Worm (Caenorhabditis elegans) whole organism, young adult: ENCODE data around the gene ccdc-47.

Experiments used
- B0019.2 ChIP-seq: fragments of 200-800 bp; sonication (Bioruptor generic); conservative IDR thresholded peaks from 2 replicates; pipeline ENCODE4 v1.3.6; 2022; ENCODE audit warnings: missing genetic modification reagents, missing genetic modification characterization, missing compliant biosample characterization
- B0336.3 ChIP-seq: fragments of 200-800 bp; sonication (Bioruptor generic); IDR thresholded peaks from 2 replicates; pipeline ENCODE4 v1.3.6; 2022; ENCODE audit warnings: missing genetic modification characterization, missing compliant biosample characterization
- D2030.7 ChIP-seq: fragments of 200-800 bp; sonication (Bioruptor generic); IDR thresholded peaks from 2 replicates; pipeline ENCODE4 v1.3.6; 2022; ENCODE audit warnings: missing genetic modification reagents, missing genetic modification characterization, missing compliant biosample characterization
- F37B4.10 ChIP-seq: fragments of 200-800 bp; sonication (Bioruptor generic); IDR thresholded peaks from 2 replicates; pipeline ENCODE4 v1.3.6; 2022; ENCODE audit warnings: missing genetic modification characterization, missing compliant biosample characterization
- F52B5.7 ChIP-seq: sonication (generic microtip); optimal IDR thresholded peaks from 2 replicates; lab custom pipeline; 2016; ENCODE audit warnings: mild to moderate bottlenecking, missing genetic modification characterization, missing compliant biosample characterization
- F57A8.1 ChIP-seq: fragments of 200-800 bp; sonication (Bioruptor generic); optimal IDR thresholded peaks from 2 replicates; lab custom pipeline; 2018; ENCODE audit warnings: mild to moderate bottlenecking, missing genetic modification characterization, moderate library complexity, missing compliant biosample characterization
- K12H6.12 ChIP-seq: fragments of 200-800 bp; sonication (Bioruptor generic); optimal IDR thresholded peaks from 2 replicates; lab custom pipeline; 2018; ENCODE audit warnings: mild to moderate bottlenecking, missing genetic modification characterization, missing compliant biosample characterization
- T07F8.4 ChIP-seq: sonication (generic microtip); optimal IDR thresholded peaks from 2 replicates; lab custom pipeline; 2016; ENCODE audit warnings: mild to moderate bottlenecking, missing genetic modification characterization, moderate library complexity, missing compliant biosample characterization
- T26A5.8 ChIP-seq: sonication (generic microtip); optimal IDR thresholded peaks from 2 replicates; lab custom pipeline; 2016; ENCODE audit warnings: missing genetic modification characterization, missing compliant biosample characterization
- Y53F4B.3 ChIP-seq: fragments of 200-800 bp; sonication (Bioruptor generic); IDR thresholded peaks from 2 replicates; pipeline ENCODE4 v1.3.6; 2022; ENCODE audit warnings: missing genetic modification reagents, missing genetic modification characterization, missing compliant biosample characterization
- Y53G8AR.9 ChIP-seq: fragments of 200-800 bp; sonication (Bioruptor generic); conservative IDR thresholded peaks from 2 replicates; pipeline ENCODE4 v1.3.6; 2022; ENCODE audit warnings: missing genetic modification reagents, missing genetic modification characterization, missing compliant biosample characterization
- Y56A3A.18 ChIP-seq: fragments of 200-800 bp; sonication (Bioruptor generic); IDR thresholded peaks from 2 replicates; pipeline ENCODE4 v1.3.6; 2022; ENCODE audit warnings: missing genetic modification reagents, missing genetic modification characterization, missing compliant biosample characterization
- aptf-3 ChIP-seq: fragments of 200-800 bp; sonication (Bioruptor generic); IDR thresholded peaks from 2 replicates; pipeline ENCODE4 v1.3.6; 2022; ENCODE audit warnings: missing genetic modification characterization, missing compliant biosample characterization
- athp-1 ChIP-seq: sonication (generic microtip); optimal IDR thresholded peaks from 2 replicates; lab custom pipeline; 2017; ENCODE audit warnings: mild to moderate bottlenecking, missing genetic modification characterization, missing compliant biosample characterization
- attf-3 ChIP-seq: fragments of 200-800 bp; sonication (Bioruptor generic); conservative IDR thresholded peaks from 2 replicates; pipeline ENCODE4 v1.3.6; 2022; ENCODE audit warnings: missing genetic modification reagents, missing genetic modification characterization, missing compliant biosample characterization
- attf-5 ChIP-seq: fragments of 200-800 bp; sonication (Bioruptor generic); optimal IDR thresholded peaks from 2 replicates; lab custom pipeline; 2018; ENCODE audit warnings: mild to moderate bottlenecking, missing genetic modification characterization, missing compliant biosample characterization
- attf-6 ChIP-seq: fragments of 200-800 bp; sonication (Bioruptor generic); IDR thresholded peaks from 2 replicates; pipeline ENCODE4 v1.3.6; 2022; ENCODE audit warnings: missing genetic modification reagents, missing genetic modification characterization, missing compliant biosample characterization
- bed-2 ChIP-seq: fragments of 200-800 bp; sonication (Bioruptor generic); IDR thresholded peaks from 2 replicates; pipeline ENCODE4 v1.3.6; 2022; ENCODE audit warnings: missing genetic modification reagents, missing genetic modification characterization, missing compliant biosample characterization
- cebp-2 ChIP-seq: fragments of 200-800 bp; sonication (Bioruptor generic); IDR thresholded peaks from 2 replicates; pipeline ENCODE4 v1.3.6; 2022; ENCODE audit warnings: missing genetic modification characterization, missing compliant biosample characterization
- ceh-91 ChIP-seq: fragments of 200-800 bp; sonication (Bioruptor generic); IDR thresholded peaks from 2 replicates; pipeline ENCODE4 v1.3.6; 2022; ENCODE audit warnings: missing genetic modification reagents, missing genetic modification characterization, missing compliant biosample characterization
- chd-7 ChIP-seq: sonication (generic microtip); optimal IDR thresholded peaks from 2 replicates; lab custom pipeline; 2016; ENCODE audit warnings: mild to moderate bottlenecking, missing genetic modification characterization, moderate library complexity, missing compliant biosample characterization
- dox-1 ChIP-seq: fragments of 200-800 bp; sonication (Bioruptor generic); IDR thresholded peaks from 2 replicates; pipeline ENCODE4 v1.3.6; 2022; ENCODE audit warnings: missing genetic modification reagents, missing genetic modification characterization, missing compliant biosample characterization
- dpff-1 ChIP-seq: sonication (generic microtip); optimal IDR thresholded peaks from 2 replicates; lab custom pipeline; 2017; ENCODE audit warnings: mild to moderate bottlenecking, missing genetic modification characterization, missing compliant biosample characterization
- dpl-1 ChIP-seq: fragments of 150-350 bp; optimal IDR thresholded peaks from 2 replicates; lab custom pipeline; 2014; ENCODE audit warnings: missing biosample characterization, missing genetic modification reagents, missing genetic modification characterization
- efl-1 ChIP-seq: fragments of 150-350 bp; optimal IDR thresholded peaks from 2 replicates; lab custom pipeline; 2014; ENCODE audit warnings: missing biosample characterization, missing genetic modification reagents, missing genetic modification characterization
- egl-18 ChIP-seq: fragments of 200-800 bp; sonication (Bioruptor generic); IDR thresholded peaks from 2 replicates; pipeline ENCODE4 v1.3.6; 2022; ENCODE audit warnings: missing genetic modification reagents, missing genetic modification characterization, missing compliant biosample characterization
- egl-44 ChIP-seq: fragments of 200-800 bp; sonication (Bioruptor generic); IDR thresholded peaks from 2 replicates; pipeline ENCODE4 v1.3.6; 2022; ENCODE audit warnings: missing genetic modification reagents, missing genetic modification characterization, missing compliant biosample characterization
- ets-4 ChIP-seq: fragments of 200-800 bp; sonication (Bioruptor generic); optimal IDR thresholded peaks from 2 replicates; lab custom pipeline; 2018; ENCODE audit warnings: mild to moderate bottlenecking, missing genetic modification characterization, missing compliant biosample characterization
- him-1 ChIP-seq: sonication (generic microtip); optimal IDR thresholded peaks from 2 replicates; lab custom pipeline; 2016; ENCODE audit warnings: missing genotype, missing genetic modification reagents, missing genetic modification characterization, missing compliant biosample characterization
- hsf-1 ChIP-seq: fragments of 200-800 bp; sonication (Bioruptor generic); IDR thresholded peaks from 2 replicates; pipeline ENCODE4 v1.3.6; 2022; ENCODE audit warnings: missing genetic modification reagents, missing genetic modification characterization, missing compliant biosample characterization
- lsl-1 ChIP-seq: fragments of 200-800 bp; sonication (Bioruptor generic); optimal IDR thresholded peaks from 2 replicates; lab custom pipeline; 2018; ENCODE audit warnings: mild to moderate bottlenecking, missing genetic modification characterization, moderate library complexity, missing compliant biosample characterization
- lsy-27 ChIP-seq: sonication (generic microtip); optimal IDR thresholded peaks from 2 replicates; lab custom pipeline; 2017; ENCODE audit warnings: missing genetic modification characterization, mild to moderate bottlenecking, missing compliant biosample characterization, antibody characterized with exemption, missing genotype, borderline replicate concordance; ENCODE audit not compliant: insufficient read depth
- madf-6 ChIP-seq: fragments of 200-800 bp; sonication (Bioruptor generic); IDR thresholded peaks from 2 replicates; pipeline ENCODE4 v1.3.6; 2022; ENCODE audit warnings: missing genetic modification reagents, missing genetic modification characterization, missing compliant biosample characterization
- mcd-1 ChIP-seq: fragments of 200-800 bp; sonication (Bioruptor generic); IDR thresholded peaks from 2 replicates; pipeline ENCODE4 v1.3.6; 2022; ENCODE audit warnings: missing genetic modification reagents, missing genetic modification characterization, missing compliant biosample characterization
- mes-4 ChIP-seq: sonication (generic microtip); optimal IDR thresholded peaks from 2 replicates; lab custom pipeline; 2016; ENCODE audit warnings: missing genotype, missing genetic modification characterization, missing compliant biosample characterization
- nfyb-1 ChIP-seq: fragments of 200-800 bp; sonication (Bioruptor generic); IDR thresholded peaks from 2 replicates; pipeline ENCODE4 v1.3.6; 2022; ENCODE audit warnings: missing genetic modification reagents, missing genetic modification characterization, missing compliant biosample characterization
- nhr-179 ChIP-seq: sonication (generic microtip); optimal IDR thresholded peaks from 2 replicates; lab custom pipeline; 2016; ENCODE audit warnings: mild to moderate bottlenecking, missing genetic modification characterization, missing compliant biosample characterization
- rpc-1 ChIP-seq, 2 experiments: fragments of 150-350 bp in 1 of 2; sonication (generic microtip) in 1 of 2; optimal IDR thresholded peaks; 2 replicates each; lab custom pipeline; 2014 to 2018; ENCODE audit warnings: missing biosample characterization in 1 of 2, missing genetic modification characterization in 1 of 2, missing genetic modification reagents in 1 of 2, missing genotype in 1 of 2
- snpc-1.3 ChIP-seq: sonication (generic microtip); optimal IDR thresholded peaks from 2 replicates; lab custom pipeline; 2017; ENCODE audit warnings: missing genetic modification characterization, mild to moderate bottlenecking, missing compliant biosample characterization, antibody characterized with exemption, moderate library complexity, missing genotype, missing genetic modification reagents; ENCODE audit not compliant: insufficient read depth
- snpc-4 ChIP-seq, 5 experiments: fragments of 150-350 bp in 1 of 5; sonication (generic microtip) in 4 of 5; optimal IDR thresholded peaks; 2 replicates each; lab custom pipeline; 2014 to 2018; ENCODE audit warnings: missing genetic modification characterization in 5 of 5, missing biosample characterization in 3 of 5, antibody characterized with exemption in 2 of 5, mild to moderate bottlenecking in 2 of 5, missing compliant biosample characterization in 2 of 5, missing genotype in 2 of 5, moderate library complexity in 2 of 5, missing genetic modification reagents in 1 of 5
- sptf-2 ChIP-seq: fragments of 200-800 bp; sonication (Bioruptor generic); optimal IDR thresholded peaks from 2 replicates; lab custom pipeline; 2018; ENCODE audit warnings: mild to moderate bottlenecking, missing genetic modification characterization, missing compliant biosample characterization
- unc-62 ChIP-seq: fragments of 150-350 bp; optimal IDR thresholded peaks from 2 replicates; lab custom pipeline; 2014; ENCODE audit warnings: missing biosample characterization, missing genetic modification reagents, missing genetic modification characterization
- ztf-18 ChIP-seq: sonication (generic microtip); optimal IDR thresholded peaks from 2 replicates; lab custom pipeline; 2016; ENCODE audit warnings: missing genotype, mild to moderate bottlenecking, missing genetic modification characterization, missing compliant biosample characterization
- ztf-22 ChIP-seq: fragments of 200-800 bp; sonication (Bioruptor generic); optimal IDR thresholded peaks from 2 replicates; lab custom pipeline; 2018; ENCODE audit warnings: mild to moderate bottlenecking, missing genetic modification characterization, moderate library complexity, missing compliant biosample characterization
- ztf-25 ChIP-seq: fragments of 200-800 bp; sonication (Bioruptor generic); IDR thresholded peaks from 2 replicates; pipeline ENCODE4 v1.3.6; 2022; ENCODE audit warnings: missing genetic modification reagents, missing genetic modification characterization, missing compliant biosample characterization
- ztf-26 ChIP-seq: sonication (generic microtip); optimal IDR thresholded peaks from 2 replicates; lab custom pipeline; 2017; ENCODE audit warnings: missing genetic modification characterization, missing compliant biosample characterization
- ztf-28 ChIP-seq: fragments of 200-800 bp; sonication (Bioruptor generic); IDR thresholded peaks from 2 replicates; pipeline ENCODE4 v1.3.6; 2022; ENCODE audit warnings: missing genetic modification reagents, missing genetic modification characterization, missing compliant biosample characterization

ccdc-47 gene

ce11 chrIII:3869292-3869781 lies 47.4 kb upstream of the ccdc-47 start (continued):
- TF ChIP-seq D2030.7 (peak; percentile 59; the same call in 1 of the 2 replicates), lsy-27 (no peak), rpc-1 (optimal IDR thresholded peaks at IDR 0.05; lab: Kevin White, UChicago) (no peak), rpc-1 (tag; optimal IDR thresholded peaks at IDR 0.05; lab: Kevin White, UChicago) (peak; percentile 21), egl-18 (GFP tag; lab: Robert Waterston, UW) (no peak), attf-6 (GFP tag; lab: Robert Waterston, UW) (peak; percentile 82), ztf-22 (no peak), cebp-2 (peak; percentile 73; the same call in 1 of the 2 replicates), K12H6.12 (tag; lab: Kevin White, UChicago) (no peak), efl-1 (GFP tag; lab: Kevin White, UChicago) (peak; percentile 34), Y56A3A.18 (GFP tag; lab: Robert Waterston, UW) (peak; percentile 95), egl-44 (GFP tag; lab: Robert Waterston, UW) (peak; percentile 60; the same call in 1 of the 2 replicates), him-1 (peak; percentile 80), hsf-1 (GFP tag; lab: Robert Waterston, UW) (peak; percentile 87), F52B5.7 (tag; lab: Kevin White, UChicago) (peak; percentile 84), snpc-1.3 (tag; lab: Kevin White, UChicago) (peak; percentile 93), B0019.2 (GFP tag; lab: Robert Waterston, UW) (no peak), snpc-4 (GFP tag; optimal IDR thresholded peaks at IDR 0.05; lab: Kevin White, UChicago) (peak; percentile 8), snpc-4 (tag; optimal IDR thresholded peaks at IDR 0.05; lab: Kevin White, UChicago) (peak in 3 of 4 experiments; percentile 33 to 63 (median 52)), nfyb-1 (GFP tag; lab: Robert Waterston, UW) (peak; percentile 78), ztf-18 (tag; lab: Kevin White, UChicago) (peak; percentile 59), aptf-3 (peak; percentile 83; the same call in 1 of the 2 replicates), sptf-2 (GFP tag; lab: Kevin White, UChicago) (no peak), dox-1 (peak; percentile 90), dpff-1 (tag; lab: Kevin White, UChicago) (peak; percentile 12), madf-6 (GFP tag; lab: Robert Waterston, UW) (peak; percentile 81), F37B4.10 (GFP tag; lab: Robert Waterston, UW) (no peak), ztf-26 (tag; lab: Kevin White, UChicago) (peak; percentile 62), T07F8.4 (peak; percentile 55), B0336.3 (peak; percentile 94), Y53G8AR.9 (GFP tag; lab: Robert Waterston, UW) (peak; percentile 92), T26A5.8 (tag; lab: Kevin White, UChicago) (peak; percentile 82), unc-62 (GFP tag; lab: Kevin White, UChicago) (no peak), ceh-91 (GFP tag; lab: Robert Waterston, UW) (peak; percentile 18; the same call in 1 of the 2 replicates), athp-1 (tag; lab: Kevin White, UChicago) (peak; percentile 94), ets-4 (GFP tag; lab: Kevin White, UChicago) (peak; percentile 77), ztf-28 (no peak), dpl-1 (GFP tag; lab: Kevin White, UChicago) (no peak), ztf-25 (GFP tag; lab: Robert Waterston, UW) (no peak), attf-3 (GFP tag; lab: Robert Waterston, UW) (no peak), chd-7 (tag; lab: Kevin White, UChicago) (peak; percentile 72), lsl-1 (GFP tag; lab: Kevin White, UChicago) (peak; percentile 71), mes-4 (tag; lab: Kevin White, UChicago) (peak; percentile 62), nhr-179 (peak; percentile 42), Y53F4B.3 (GFP tag; lab: Robert Waterston, UW) (no peak), attf-5 (GFP tag; lab: Kevin White, UChicago) (peak; percentile 55), bed-2 (GFP tag; lab: Robert Waterston, UW) (no peak), mcd-1 (GFP tag; lab: Robert Waterston, UW) (peak; percentile 60; the same call in 1 of the 2 replicates), F57A8.1 (GFP tag; lab: Kevin White, UChicago) (no peak)
